Worm (Caenorhabditis elegans) whole organism, L4/young adult: Measurements from ENCODE around the gene F22B5.5.

ENCODE experiments used
- W03F9.2 ChIP-seq: fragments of 150-350 bp; optimal IDR thresholded peaks from 2 replicates; lab custom pipeline; 2014; ENCODE audit warnings: missing biosample characterization, missing genetic modification characterization
- dao-5 ChIP-seq: sonication (generic microtip); optimal IDR thresholded peaks from 2 replicates; lab custom pipeline; 2016; ENCODE audit warnings: missing genotype, missing genetic modification characterization, moderate library complexity, missing compliant biosample characterization
- him-1 ChIP-seq: sonication (generic microtip); optimal IDR thresholded peaks from 2 replicates; lab custom pipeline; 2016; ENCODE audit warnings: missing genotype, missing genetic modification reagents, missing genetic modification characterization, missing compliant biosample characterization

DNA sequence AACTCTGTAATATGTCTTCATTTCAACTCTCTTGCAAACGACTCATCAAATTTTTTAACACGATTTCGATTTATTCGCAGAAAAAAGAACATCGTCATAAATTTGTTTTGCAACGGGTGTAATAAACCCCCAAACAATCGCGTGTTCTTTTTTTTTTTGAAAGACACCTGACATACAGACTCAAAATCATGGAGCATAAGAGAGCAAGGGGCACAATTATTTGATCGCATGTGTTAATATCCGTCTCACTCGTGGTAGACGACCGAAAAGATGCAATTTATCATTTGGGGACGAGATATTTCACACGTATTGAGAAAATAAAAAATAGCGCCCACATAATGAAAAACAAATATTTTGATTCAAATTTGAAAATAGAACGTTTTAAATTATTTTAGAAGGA lies 41.8 kb upstream of the F22B5.5 start:
- TF ChIP-seq him-1 (tag; lab: Kevin White, UChicago) (no peak), W03F9.2 (tag; lab: Kevin White, UChicago) (no peak), dao-5 (tag; lab: Kevin White, UChicago) (no peak)
